Fruit fly (Drosophila melanogaster) whole organism, embryonic: ENCODE results near the gene CG2157.

Source experiments
- Adf1 ChIP-seq: fragments of 200-800 bp; sonication (Bioruptor generic); IDR thresholded peaks from 2 replicates; pipeline ENCODE4 v1.3.6; 2022; ENCODE audit warnings: missing biosample characterization, missing genetic modification characterization
- Atf3 ChIP-seq: fragments of 200-800 bp; sonication (Bioruptor generic); optimal IDR thresholded peaks from 3 replicates; lab custom pipeline; 2016; ENCODE audit warnings: missing biosample characterization, missing genetic modification characterization
- BtbVII ChIP-seq: fragments of 200-800 bp; sonication (Bioruptor generic); optimal IDR thresholded peaks from 3 replicates; lab custom pipeline; 2017; ENCODE audit warnings: missing biosample characterization, mild to moderate bottlenecking, missing genetic modification characterization
- CG11504 ChIP-seq: fragments of 200-800 bp; sonication (Bioruptor generic); optimal IDR thresholded peaks from 3 replicates; lab custom pipeline; 2019; ENCODE audit warnings: missing biosample characterization, mild to moderate bottlenecking, missing genetic modification characterization, moderate library complexity
- CG12659 ChIP-seq: fragments of 200-800 bp; sonication (Bioruptor generic); optimal IDR thresholded peaks from 3 replicates; lab custom pipeline; 2017; ENCODE audit warnings: mild to moderate bottlenecking, missing biosample characterization, missing genetic modification reagents, missing genetic modification characterization
- CG14667 ChIP-seq: fragments of 200-800 bp; sonication (Bioruptor generic); IDR thresholded peaks from 2 replicates; pipeline ENCODE4 v1.3.6; 2022; ENCODE audit warnings: missing biosample characterization, missing genetic modification characterization
- CG16779 ChIP-seq: fragments of 200-800 bp; sonication (Bioruptor generic); IDR thresholded peaks from 2 replicates; pipeline ENCODE4 v1.3.6; 2022; ENCODE audit warnings: missing biosample characterization, missing genetic modification characterization
- CG17186 ChIP-seq: fragments of 200-800 bp; sonication (Bioruptor generic); optimal IDR thresholded peaks from 3 replicates; lab custom pipeline; 2017; ENCODE audit warnings: missing biosample characterization, missing genetic modification reagents, missing genetic modification characterization
- CG2678 ChIP-seq: fragments of 200-800 bp; sonication (Bioruptor generic); optimal IDR thresholded peaks from 3 replicates; lab custom pipeline; 2019; ENCODE audit warnings: missing biosample characterization, mild to moderate bottlenecking, missing genetic modification characterization, moderate library complexity
- CG2889 ChIP-seq: fragments of 200-800 bp; sonication (Bioruptor generic); IDR thresholded peaks from 3 replicates; pipeline ENCODE4 v1.3.6; 2022; ENCODE audit warnings: missing biosample characterization, missing genetic modification characterization
- CG32532 ChIP-seq: fragments of 200-800 bp; sonication (Bioruptor generic); IDR thresholded peaks from 2 replicates; pipeline ENCODE4 v1.3.6; 2022; ENCODE audit warnings: missing biosample characterization, missing genetic modification characterization
- CG32767 ChIP-seq: fragments of 200-800 bp; sonication (Bioruptor generic); IDR thresholded peaks from 2 replicates; pipeline ENCODE4 v1.3.6; 2022; ENCODE audit warnings: missing biosample characterization, missing genetic modification characterization
- CG42726 ChIP-seq: fragments of 200-800 bp; sonication (Bioruptor generic); IDR thresholded peaks from 2 replicates; pipeline ENCODE4 v1.3.6; 2022; ENCODE audit warnings: missing biosample characterization, missing genetic modification characterization; ENCODE audit not compliant: partially characterized antibody
- CG4282 ChIP-seq: fragments of 200-800 bp; sonication (Bioruptor generic); optimal IDR thresholded peaks from 2 replicates; lab custom pipeline; 2016; ENCODE audit warnings: missing biosample characterization, missing genetic modification characterization
- CG6765 ChIP-seq: fragments of 200-800 bp; sonication (Bioruptor generic); optimal IDR thresholded peaks from 3 replicates; lab custom pipeline; 2017; ENCODE audit warnings: missing biosample characterization, mild to moderate bottlenecking, missing genetic modification characterization
- CG7963 ChIP-seq: fragments of 200-800 bp; sonication (Bioruptor generic); IDR thresholded peaks from 3 replicates; pipeline ENCODE4 v1.3.6; 2022; ENCODE audit warnings: missing biosample characterization, missing genetic modification characterization; ENCODE audit not compliant: partially characterized antibody
- CG8290 ChIP-seq, 3 experiments: fragments of 200-800 bp; sonication (Bioruptor generic); optimal IDR thresholded peaks; 2 replicates each; lab custom pipeline; 2016 to 2019; ENCODE audit warnings: missing biosample characterization in 3 of 3, missing genetic modification characterization in 3 of 3, mild to moderate bottlenecking in 2 of 3, moderate library complexity in 1 of 3
- ERR ChIP-seq: fragments of 200-800 bp; sonication (Bioruptor generic); optimal IDR thresholded peaks from 2 replicates; lab custom pipeline; 2016; ENCODE audit warnings: missing biosample characterization, missing genetic modification characterization
- Lim3 ChIP-seq: fragments of 200-800 bp; sonication (Bioruptor generic); IDR thresholded peaks from 2 replicates; pipeline ENCODE4 v1.3.6; 2022; ENCODE audit warnings: missing biosample characterization, missing genetic modification characterization
- Lpt ChIP-seq: fragments of >200 bp; optimal IDR thresholded peaks from 2 replicates; lab custom pipeline; 2018; ENCODE audit warnings: missing biosample characterization, missing genetic modification characterization
- MESR4 ChIP-seq: fragments of 200-800 bp; sonication (Bioruptor generic); optimal IDR thresholded peaks from 2 replicates; lab custom pipeline; 2018; ENCODE audit warnings: missing biosample characterization, mild to moderate bottlenecking, missing genetic modification characterization, moderate library complexity
- Sin3A ChIP-seq: fragments of >200 bp; optimal IDR thresholded peaks from 2 replicates; lab custom pipeline; 2018
- Ssrp ChIP-seq: fragments of 200-800 bp; sonication (Bioruptor generic); optimal IDR thresholded peaks from 2 replicates; lab custom pipeline; 2018; ENCODE audit warnings: missing biosample characterization, mild to moderate bottlenecking, missing genetic modification characterization, moderate library complexity
- Trl ChIP-seq, 3 experiments: fragments of >200 bp in 2 of 3; fragments of 200-800 bp in 1 of 3; sonication (Bioruptor generic) in 1 of 3; optimal IDR thresholded peaks; 2 replicates in 1 of 3; 3 replicates in 2 of 3; lab custom pipeline; 2016 to 2017; ENCODE audit warnings: missing biosample characterization in 1 of 3, missing genetic modification characterization in 1 of 3
- Xbp1 ChIP-seq: fragments of 200-800 bp; sonication (Bioruptor generic); optimal IDR thresholded peaks from 3 replicates; lab custom pipeline; 2016; ENCODE audit warnings: missing biosample characterization, mild to moderate bottlenecking, missing genetic modification characterization
- ab ChIP-seq: fragments of 200-800 bp; sonication (Bioruptor generic); optimal IDR thresholded peaks from 2 replicates; lab custom pipeline; 2016; ENCODE audit warnings: missing biosample characterization, missing genetic modification characterization
- abd-A ChIP-seq: fragments of 200-800 bp; sonication (Bioruptor generic); optimal IDR thresholded peaks from 3 replicates; lab custom pipeline; 2019; ENCODE audit warnings: missing biosample characterization, mild to moderate bottlenecking, missing genetic modification characterization, moderate library complexity
- al ChIP-seq: fragments of 200-800 bp; sonication (Bioruptor generic); IDR thresholded peaks from 2 replicates; pipeline ENCODE4 v1.3.6; 2022; ENCODE audit warnings: missing biosample characterization, missing genetic modification characterization
- ara ChIP-seq: fragments of 200-800 bp; sonication (Bioruptor generic); IDR thresholded peaks from 2 replicates; pipeline ENCODE4 v1.3.6; 2022; ENCODE audit warnings: missing biosample characterization, missing genetic modification characterization
- az2 ChIP-seq: fragments of 200-800 bp; sonication (Bioruptor generic); optimal IDR thresholded peaks from 3 replicates; lab custom pipeline; 2016; ENCODE audit warnings: missing biosample characterization, missing genetic modification characterization
- croc ChIP-seq: fragments of 200-800 bp; sonication (Bioruptor generic); conservative IDR thresholded peaks from 3 replicates; pipeline ENCODE4 v1.3.6; 2022; ENCODE audit warnings: missing biosample characterization, missing genetic modification characterization
- dan ChIP-seq: fragments of 200-800 bp; sonication (Bioruptor generic); IDR thresholded peaks from 2 replicates; pipeline ENCODE4 v1.3.6; 2022; ENCODE audit warnings: missing biosample characterization, missing genetic modification characterization
- eve ChIP-seq, 2 experiments: fragments of >200 bp; optimal IDR thresholded peaks; 2 replicates each; lab custom pipeline; 2017; ENCODE audit warnings: missing biosample characterization in 2 of 2, missing genetic modification characterization in 2 of 2
- eyg ChIP-seq: fragments of 200-800 bp; sonication (Bioruptor generic); optimal IDR thresholded peaks from 3 replicates; lab custom pipeline; 2016; ENCODE audit warnings: missing biosample characterization, missing genetic modification characterization
- fd96Cb ChIP-seq: fragments of 200-800 bp; sonication (Bioruptor generic); optimal IDR thresholded peaks from 2 replicates; lab custom pipeline; 2018; ENCODE audit warnings: missing biosample characterization, mild to moderate bottlenecking, missing genetic modification characterization, moderate library complexity
- hbn ChIP-seq: fragments of 200-800 bp; sonication (Bioruptor generic); IDR thresholded peaks from 2 replicates; pipeline ENCODE4 v1.3.6; 2022; ENCODE audit warnings: missing biosample characterization, missing genetic modification characterization; ENCODE audit not compliant: partially characterized antibody
- hkb ChIP-seq, 2 experiments: fragments of 200-800 bp in 1 of 2; fragments of >200 bp in 1 of 2; sonication (Bioruptor generic) in 1 of 2; IDR thresholded peaks in 1 of 2; optimal IDR thresholded peaks in 1 of 2; 2 replicates each; pipeline versions ENCODE4 v1.3.6 to Lab custom; 2017 to 2022; ENCODE audit warnings: missing biosample characterization in 1 of 2, missing genetic modification characterization in 1 of 2
- inv ChIP-seq: fragments of 200-800 bp; sonication (Bioruptor generic); IDR thresholded peaks from 2 replicates; pipeline ENCODE4 v1.3.6; 2022; ENCODE audit warnings: missing biosample characterization, missing genetic modification characterization; ENCODE audit not compliant: partially characterized antibody
- knrl ChIP-seq: fragments of 200-800 bp; sonication (Bioruptor generic); IDR thresholded peaks from 3 replicates; pipeline ENCODE4 v1.3.6; 2022; ENCODE audit warnings: missing biosample characterization, missing genetic modification characterization; ENCODE audit not compliant: partially characterized antibody
- lov ChIP-seq, 2 experiments: fragments of 200-800 bp in 1 of 2; fragments of >200 bp in 1 of 2; sonication (Bioruptor generic) in 1 of 2; IDR thresholded peaks in 1 of 2; optimal IDR thresholded peaks in 1 of 2; 2 replicates in 1 of 2; 3 replicates in 1 of 2; pipeline versions ENCODE4 v1.3.6 to Lab custom; 2017 to 2022; ENCODE audit warnings: missing biosample characterization in 1 of 2, missing genetic modification characterization in 1 of 2
- luna ChIP-seq: fragments of 200-800 bp; sonication (Bioruptor generic); optimal IDR thresholded peaks from 2 replicates; lab custom pipeline; 2016; ENCODE audit warnings: missing biosample characterization, missing genetic modification characterization
- slou ChIP-seq: fragments of 200-800 bp; sonication (Bioruptor generic); optimal IDR thresholded peaks from 3 replicates; lab custom pipeline; 2016; ENCODE audit warnings: missing biosample characterization, missing genetic modification characterization
- unc-4 ChIP-seq: fragments of 200-800 bp; sonication (Bioruptor generic); IDR thresholded peaks from 2 replicates; pipeline ENCODE4 v1.3.6; 2022; ENCODE audit warnings: missing biosample characterization, missing genetic modification characterization; ENCODE audit not compliant: partially characterized antibody
- unpg ChIP-seq: fragments of 200-800 bp; sonication (Bioruptor generic); optimal IDR thresholded peaks from 3 replicates; lab custom pipeline; 2018; ENCODE audit warnings: missing biosample characterization, mild to moderate bottlenecking, missing genetic modification characterization, moderate library complexity
- usp ChIP-seq: fragments of >200 bp; optimal IDR thresholded peaks from 2 replicates; lab custom pipeline; 2017; ENCODE audit warnings: missing biosample characterization, missing genetic modification characterization
- vnd ChIP-seq: fragments of 200-800 bp; sonication (Bioruptor generic); IDR thresholded peaks from 3 replicates; pipeline ENCODE4 v1.3.6; 2022; ENCODE audit warnings: missing biosample characterization, missing genetic modification characterization; ENCODE audit not compliant: partially characterized antibody
- zf30C ChIP-seq: fragments of 200-800 bp; sonication (Bioruptor generic); optimal IDR thresholded peaks from 3 replicates; lab custom pipeline; 2018; ENCODE audit warnings: missing biosample characterization, mild to moderate bottlenecking, missing genetic modification characterization
- zfh2 ChIP-seq: fragments of 200-800 bp; sonication (Bioruptor generic); optimal IDR thresholded peaks from 2 replicates; lab custom pipeline; 2016; ENCODE audit warnings: missing biosample characterization, missing genetic modification characterization

The CG2157 gene

DNA sequence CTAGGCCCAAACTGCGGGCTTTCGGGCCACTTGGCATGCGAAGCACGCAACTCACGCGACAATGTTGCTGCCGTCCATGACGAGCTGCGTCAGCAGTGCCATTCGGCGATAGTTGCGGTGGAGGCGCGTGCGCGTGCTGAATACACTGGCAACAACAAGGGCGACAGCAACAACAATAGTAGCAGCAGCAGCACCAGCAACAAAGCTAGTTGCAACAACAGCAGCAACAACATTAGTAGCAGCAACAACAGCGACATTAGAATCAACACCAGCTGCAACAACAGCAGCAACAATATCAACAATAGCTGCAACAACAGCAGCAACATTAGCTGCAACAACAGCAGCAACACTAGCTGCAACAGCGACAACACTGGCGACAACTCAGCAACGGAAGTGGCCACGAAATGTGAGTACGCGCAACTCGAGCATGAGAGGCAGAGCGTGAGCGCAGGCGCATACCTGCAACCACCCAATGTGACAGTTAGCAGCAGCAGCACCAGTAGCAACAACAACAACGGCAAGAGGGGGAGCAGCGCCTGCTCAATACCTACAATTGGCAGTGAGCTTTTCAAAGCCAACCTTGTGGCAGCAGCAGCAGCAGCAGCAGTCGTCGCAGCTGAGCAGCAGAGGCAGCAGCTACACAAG lies 37.3 kb downstream of the CG2157 start (continued):
- TF ChIP-seq hkb (optimal IDR thresholded peaks at IDR 0.05; lab: Kevin White, UChicago) (no peak), hkb (GFP tag; IDR thresholded peaks at IDR 0.05; lab: Robert Waterston, UW) (no peak), Sin3A (lab: Kevin White, UChicago) (no peak), ERR (no peak), CG7963 (GFP tag; lab: Robert Waterston, UW) (no peak), CG42726 (GFP tag; lab: Robert Waterston, UW) (no peak), CG17186 (GFP tag; lab: Kevin White, UChicago) (no peak), al (GFP tag; lab: Robert Waterston, UW) (no peak), dan (no peak), inv (peak; percentile 14; the same call in 1 of the 2 replicates), CG4282 (GFP tag; lab: Kevin White, UChicago) (no peak), CG32767 (no peak), Lpt (GFP tag; lab: Kevin White, UChicago) (no peak), croc (GFP tag; lab: Robert Waterston, UW) (no peak), unpg (GFP tag; lab: Kevin White, UChicago) (no peak), ara (GFP tag; lab: Robert Waterston, UW) (no peak), unc-4 (GFP tag; lab: Robert Waterston, UW) (peak; percentile 54; the same call in 1 of the 2 replicates), eyg (GFP tag; lab: Kevin White, UChicago) (no peak), Atf3 (no peak), Adf1 (GFP tag; lab: Robert Waterston, UW) (peak; percentile 78; the same call in 1 of the 2 replicates), lov (optimal IDR thresholded peaks at IDR 0.05; lab: Kevin White, UChicago) (no peak), lov (GFP tag; IDR thresholded peaks at IDR 0.05; lab: Robert Waterston, UW) (no peak), zf30C (GFP tag; lab: Kevin White, UChicago) (peak; percentile 5), luna (GFP tag; lab: Kevin White, UChicago) (no peak), eve (GFP tag; optimal IDR thresholded peaks at IDR 0.05; lab: Kevin White, UChicago) (no peak), abd-A (tag; lab: Kevin White, UChicago) (no peak), CG8290 (GFP tag; optimal IDR thresholded peaks at IDR 0.05; lab: Kevin White, UChicago) (no peak), CG8290 (tag; optimal IDR thresholded peaks at IDR 0.05; lab: Kevin White, UChicago) (no peak), Lim3 (no peak), Ssrp (tag; lab: Kevin White, UChicago) (no peak), CG14667 (GFP tag; lab: Robert Waterston, UW) (no peak), CG12659 (GFP tag; lab: Kevin White, UChicago) (no peak), CG6765 (GFP tag; lab: Kevin White, UChicago) (no peak), zfh2 (GFP tag; lab: Kevin White, UChicago) (no peak), MESR4 (GFP tag; lab: Kevin White, UChicago) (no peak), BtbVII (GFP tag; lab: Kevin White, UChicago) (no peak), slou (GFP tag; lab: Kevin White, UChicago) (no peak), ab (GFP tag; lab: Kevin White, UChicago) (no peak), fd96Cb (tag; lab: Kevin White, UChicago) (no peak), hbn (GFP tag; lab: Robert Waterston, UW) (peak; percentile 18; the same call in 1 of the 2 replicates), Xbp1 (GFP tag; lab: Kevin White, UChicago) (no peak), Trl (optimal IDR thresholded peaks at IDR 0.05; lab: Kevin White, UChicago) (peak in 1 of 2 experiments; percentile 22), Trl (GFP tag; optimal IDR thresholded peaks at IDR 0.05; lab: Kevin White, UChicago) (no peak), CG16779 (GFP tag; lab: Robert Waterston, UW) (no peak), az2 (no peak), CG2889 (GFP tag; lab: Robert Waterston, UW) (no peak), CG32532 (no peak), CG2678 (tag; lab: Kevin White, UChicago) (no peak), CG11504 (tag; lab: Kevin White, UChicago) (peak; percentile 92), usp (GFP tag; lab: Kevin White, UChicago) (no peak), knrl (no peak), vnd (GFP tag; lab: Robert Waterston, UW) (no peak)
